Worm (Caenorhabditis elegans) whole organism, L3 larva: ENCODE results near the gene ugt-53.

Experiments
- R02D3.7 ChIP-seq: fragments of 150-350 bp; optimal IDR thresholded peaks from 2 replicates; lab custom pipeline; 2014; ENCODE audit warnings: missing biosample characterization, missing genetic modification characterization
- aly-2 ChIP-seq: fragments of 150-350 bp; optimal IDR thresholded peaks from 2 replicates; lab custom pipeline; 2014; ENCODE audit warnings: missing biosample characterization, missing genetic modification characterization
- ama-1 ChIP-seq: fragments of 150-350 bp; optimal IDR thresholded peaks from 2 replicates; lab custom pipeline; 2018
- ceh-16 ChIP-seq: sonication (generic microtip); optimal IDR thresholded peaks from 2 replicates; lab custom pipeline; 2017; ENCODE audit warnings: missing biosample characterization, missing genetic modification characterization
- ceh-28 ChIP-seq: fragments of 150-350 bp; optimal IDR thresholded peaks from 2 replicates; lab custom pipeline; 2014; ENCODE audit warnings: missing biosample characterization, missing genetic modification reagents, missing genetic modification characterization
- ceh-82 ChIP-seq: fragments of 150-350 bp; optimal IDR thresholded peaks from 2 replicates; lab custom pipeline; 2014; ENCODE audit warnings: missing biosample characterization, missing genetic modification characterization
- ceh-9 ChIP-seq: sonication (generic microtip); optimal IDR thresholded peaks from 2 replicates; lab custom pipeline; 2018; ENCODE audit warnings: missing biosample characterization, missing genetic modification characterization
- daf-12 ChIP-seq: fragments of 150-350 bp; optimal IDR thresholded peaks from 2 replicates; lab custom pipeline; 2014; ENCODE audit warnings: missing biosample characterization, missing genetic modification reagents, missing genetic modification characterization
- egl-27 ChIP-seq: sonication (generic microtip); optimal IDR thresholded peaks from 4 replicates; lab custom pipeline; 2017; ENCODE audit warnings: missing biosample characterization, missing genetic modification reagents, missing genetic modification characterization
- egl-5 ChIP-seq: fragments of 150-350 bp; optimal IDR thresholded peaks from 2 replicates; lab custom pipeline; 2017; ENCODE audit warnings: missing biosample characterization, missing genetic modification reagents, missing genetic modification characterization, inconsistent platforms
- elt-2 ChIP-seq: sonication (generic microtip); optimal IDR thresholded peaks from 2 replicates; lab custom pipeline; 2016; ENCODE audit warnings: missing genetic modification reagents, mild to moderate bottlenecking, missing genetic modification characterization, missing compliant biosample characterization
- elt-3 ChIP-seq, 3 experiments: fragments of 150-350 bp in 1 of 3; sonication (generic microtip) in 2 of 3; optimal IDR thresholded peaks; 2 replicates in 2 of 3; 4 replicates in 1 of 3; lab custom pipeline; 2014 to 2017; ENCODE audit warnings: missing biosample characterization in 3 of 3, missing genetic modification characterization in 3 of 3
- eor-1 ChIP-seq, 2 experiments: fragments of 150-350 bp; optimal IDR thresholded peaks; 2 replicates each; lab custom pipeline; 2014 to 2018; ENCODE audit warnings: missing biosample characterization in 2 of 2, missing genetic modification characterization in 2 of 2
- fkh-2 ChIP-seq: fragments of 150-350 bp; optimal IDR thresholded peaks from 2 replicates; lab custom pipeline; 2014; ENCODE audit warnings: missing biosample characterization, missing genetic modification reagents, missing genetic modification characterization
- fos-1 ChIP-seq: fragments of 150-350 bp; optimal IDR thresholded peaks from 2 replicates; lab custom pipeline; 2014; ENCODE audit warnings: missing biosample characterization, missing genetic modification characterization
- lsy-12 ChIP-seq: sonication (generic microtip); optimal IDR thresholded peaks from 2 replicates; lab custom pipeline; 2016; ENCODE audit warnings: mild to moderate bottlenecking, missing genetic modification characterization, missing compliant biosample characterization
- mdl-1 ChIP-seq: fragments of 150-350 bp; optimal IDR thresholded peaks from 2 replicates; lab custom pipeline; 2014; ENCODE audit warnings: missing biosample characterization, missing genetic modification characterization
- mml-1 ChIP-seq: fragments of 150-350 bp; sonication (generic microtip); optimal IDR thresholded peaks from 3 replicates; lab custom pipeline; 2014; ENCODE audit warnings: missing biosample characterization, missing genetic modification characterization
- nhr-11 ChIP-seq: fragments of 150-350 bp; optimal IDR thresholded peaks from 2 replicates; lab custom pipeline; 2014; ENCODE audit warnings: missing biosample characterization, missing genetic modification characterization
- nhr-12 ChIP-seq: fragments of 150-350 bp; optimal IDR thresholded peaks from 2 replicates; lab custom pipeline; 2014; ENCODE audit warnings: missing biosample characterization, missing genetic modification characterization
- nhr-23 ChIP-seq: fragments of 150-350 bp; optimal IDR thresholded peaks from 2 replicates; lab custom pipeline; 2014; ENCODE audit warnings: missing biosample characterization, missing genetic modification reagents, missing genetic modification characterization
- nhr-237 ChIP-seq: fragments of 150-350 bp; optimal IDR thresholded peaks from 2 replicates; lab custom pipeline; 2014; ENCODE audit warnings: missing biosample characterization, missing genetic modification characterization
- nhr-28 ChIP-seq: fragments of 150-350 bp; optimal IDR thresholded peaks from 2 replicates; lab custom pipeline; 2014; ENCODE audit warnings: missing biosample characterization, missing genetic modification characterization
- nhr-43 ChIP-seq: sonication (generic microtip); optimal IDR thresholded peaks from 2 replicates; lab custom pipeline; 2016; ENCODE audit warnings: mild to moderate bottlenecking, missing genetic modification characterization, missing compliant biosample characterization; ENCODE audit not compliant: poor library complexity, severe bottlenecking
- nhr-67 ChIP-seq: fragments of 150-350 bp; optimal IDR thresholded peaks from 2 replicates; lab custom pipeline; 2014; ENCODE audit warnings: missing biosample characterization, missing genetic modification characterization
- nhr-76 ChIP-seq: fragments of 150-350 bp; sonication (generic microtip); optimal IDR thresholded peaks from 5 replicates; lab custom pipeline; 2014; ENCODE audit warnings: missing biosample characterization, missing genetic modification characterization
- nhr-77 ChIP-seq: fragments of 150-350 bp; optimal IDR thresholded peaks from 2 replicates; lab custom pipeline; 2014; ENCODE audit warnings: missing biosample characterization, missing genetic modification characterization
- pha-4 ChIP-seq: fragments of 150-350 bp; optimal IDR thresholded peaks from 2 replicates; lab custom pipeline; 2014; ENCODE audit warnings: missing biosample characterization, missing genetic modification reagents, missing genetic modification characterization
- pqm-1 ChIP-seq: fragments of 150-350 bp; optimal IDR thresholded peaks from 2 replicates; lab custom pipeline; 2017; ENCODE audit warnings: missing biosample characterization, missing genetic modification characterization, inconsistent platforms
- sea-2 ChIP-seq: fragments of 150-350 bp; sonication (generic microtip); optimal IDR thresholded peaks from 4 replicates; lab custom pipeline; 2014; ENCODE audit warnings: missing biosample characterization, missing genetic modification reagents, missing genetic modification characterization
- skn-1 ChIP-seq: fragments of 150-350 bp; optimal IDR thresholded peaks from 2 replicates; lab custom pipeline; 2014; ENCODE audit warnings: missing biosample characterization, missing genetic modification characterization
- snpc-4 ChIP-seq: fragments of 150-350 bp; optimal IDR thresholded peaks from 2 replicates; lab custom pipeline; 2014; ENCODE audit warnings: missing biosample characterization, missing genetic modification characterization
- tbx-2 ChIP-seq: sonication (generic microtip); optimal IDR thresholded peaks from 2 replicates; lab custom pipeline; 2016; ENCODE audit warnings: mild to moderate bottlenecking, missing genetic modification characterization, missing compliant biosample characterization
- unc-39 ChIP-seq: sonication (generic microtip); optimal IDR thresholded peaks from 4 replicates; lab custom pipeline; 2017; ENCODE audit warnings: missing biosample characterization, missing genetic modification characterization
- ztf-11 ChIP-seq: fragments of 150-350 bp; optimal IDR thresholded peaks from 2 replicates; lab custom pipeline; 2014; ENCODE audit warnings: missing biosample characterization, missing genetic modification characterization

Gene ugt-53

DNA sequence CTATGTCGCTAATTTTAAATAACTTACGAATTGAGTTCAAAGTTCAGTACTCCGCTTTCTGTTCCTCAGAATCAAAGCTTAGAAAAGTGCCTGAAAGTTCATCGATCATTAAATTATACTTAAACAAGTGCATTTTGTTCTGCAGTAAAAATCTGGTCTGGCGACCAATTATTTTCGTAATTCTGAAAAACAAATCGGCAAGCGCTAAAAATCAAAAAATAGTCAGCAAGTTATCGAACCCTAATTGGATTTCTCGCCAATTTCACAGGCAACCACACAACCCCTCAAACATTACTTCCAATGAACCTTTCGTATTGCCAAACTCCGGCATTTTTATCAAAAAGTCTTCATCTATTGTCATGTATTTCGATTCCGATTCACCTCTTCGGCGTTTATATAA, 13.9 kb downstream of the ugt-53 start, which contains the start of gene srh-272:
TSS of gene srh-272 (plus strand) at position 301 of the 400 bp plus-strand sequence.
- TF ChIP-seq nhr-12 (tag; lab: Kevin White, UChicago) = no peak
- TF ChIP-seq unc-39 = no peak
- no peak for TF ChIP-seq egl-27
- TF ChIP-seq pha-4 (tag; lab: Kevin White, UChicago) = no peak
- TF ChIP-seq nhr-28 (tag; lab: Kevin White, UChicago) = no peak
- no peak for TF ChIP-seq fos-1 (tag; lab: Kevin White, UChicago)
- TF ChIP-seq mml-1 (tag; lab: Kevin White, UChicago) = no peak
- no peak for TF ChIP-seq nhr-11 (tag; lab: Kevin White, UChicago)
- no peak for TF ChIP-seq elt-2
- no peak for TF ChIP-seq nhr-23
- TF ChIP-seq sea-2 = no peak
- TF ChIP-seq ceh-9 (tag; lab: Kevin White, UChicago) = no peak
- TF ChIP-seq nhr-77 = no peak
- TF ChIP-seq, all 47 proteins: peak for 0

DNA sequence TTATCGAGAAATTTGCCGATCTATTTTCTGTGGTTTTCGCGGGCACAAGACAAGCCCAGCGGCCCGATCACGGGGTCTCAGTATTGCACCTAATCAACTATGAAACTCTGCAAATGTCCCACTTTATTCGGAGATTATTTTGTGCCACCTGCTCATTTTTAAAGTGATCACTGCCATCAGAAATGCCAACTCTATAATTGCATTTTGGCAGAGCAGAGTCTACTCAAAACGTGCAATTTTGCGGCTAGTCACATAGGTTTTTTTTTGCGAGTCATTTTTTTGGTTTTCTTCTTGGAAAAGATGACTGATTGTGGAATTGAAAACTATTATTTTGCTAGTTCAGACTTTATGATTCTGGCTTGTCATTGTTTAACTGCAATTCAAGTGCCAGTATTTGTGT, 15.8 kb downstream of the ugt-53 start, which contains the start of gene srh-240:
TSS of gene srh-240 (plus strand) at position 301 of the 400 bp plus-strand sequence.
- TF ChIP-seq ztf-11 = no peak
- TF ChIP-seq unc-39 = no peak
- no peak for TF ChIP-seq aly-2 (tag; lab: Kevin White, UChicago)
- no peak for TF ChIP-seq nhr-23
- TF ChIP-seq, all 47 proteins: peak for 0

DNA sequence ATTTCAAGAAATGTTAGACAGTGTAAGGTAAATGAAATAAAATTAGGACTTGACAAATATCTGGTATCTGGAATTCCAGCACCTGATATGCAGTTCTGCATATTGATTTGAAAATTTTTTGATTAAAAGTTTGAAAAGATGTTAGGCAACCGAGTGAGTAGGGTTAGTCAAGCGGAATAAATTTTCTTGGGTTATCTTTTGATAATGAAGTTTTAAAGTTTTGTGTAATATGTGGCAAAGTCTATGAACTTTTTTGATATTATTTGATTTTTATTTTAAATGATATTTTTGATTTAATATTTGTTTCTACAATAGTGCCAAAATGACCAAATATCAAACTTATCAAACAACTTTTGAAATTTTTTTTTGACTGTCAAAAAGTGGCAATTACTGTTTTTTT, 20.4 kb downstream of the ugt-53 start, which contains the start of gene srh-241:
TSS of gene srh-241 (minus strand) at position 101 of the 400 bp plus-strand sequence.
- TF ChIP-seq ceh-82 (tag; lab: Kevin White, UChicago) (no peak), egl-27 (no peak), sea-2 (no peak), tbx-2 (tag; lab: Kevin White, UChicago) (no peak), ceh-28 (no peak), elt-2 (no peak), daf-12 (tag; lab: Kevin White, UChicago) (no peak), pqm-1 (tag; lab: Kevin White, UChicago) (no peak), lsy-12 (tag; lab: Kevin White, UChicago) (no peak), fkh-2 (tag; lab: Kevin White, UChicago) (no peak), snpc-4 (tag; lab: Kevin White, UChicago) (no peak), nhr-28 (tag; lab: Kevin White, UChicago) (no peak), egl-5 (no peak), ceh-16 (no peak), R02D3.7 (tag; lab: Kevin White, UChicago) (no peak), nhr-237 (tag; lab: Kevin White, UChicago) (no peak), skn-1 (tag; lab: Kevin White, UChicago) (no peak), aly-2 (tag; lab: Kevin White, UChicago) (no peak)

DNA sequence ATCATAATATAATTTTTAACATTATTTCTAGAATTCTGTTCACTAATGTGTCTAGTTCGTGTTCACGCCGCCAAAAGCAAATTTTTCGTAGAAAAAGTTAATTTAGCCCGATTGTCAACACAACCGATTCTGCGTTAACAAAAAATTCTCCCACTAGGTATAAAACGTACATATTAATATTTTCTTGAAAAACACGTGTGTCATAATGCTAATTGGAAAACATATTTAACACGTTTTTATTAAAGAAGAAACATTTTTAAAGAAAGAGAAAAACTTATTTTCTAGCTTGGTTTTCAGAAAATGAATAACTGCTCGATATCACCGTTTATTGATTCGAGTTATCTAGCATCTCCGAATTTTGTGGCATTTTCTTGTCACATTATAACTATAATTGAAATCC, 21.0 kb downstream of the ugt-53 start, which contains the start of gene srh-243:
TSS of gene srh-243 (plus strand) at position 301 of the 400 bp plus-strand sequence.
- TF ChIP-seq skn-1 (tag; lab: Kevin White, UChicago) (no peak), eor-1 (tag; optimal IDR thresholded peaks at IDR 0.05; lab: Kevin White, UChicago) (no peak), ama-1 (lab: Kevin White, UChicago) (no peak), nhr-76 (tag; lab: Kevin White, UChicago) (no peak), sea-2 (no peak), mdl-1 (tag; lab: Kevin White, UChicago) (no peak), nhr-43 (tag; lab: Kevin White, UChicago) (no peak), nhr-67 (tag; lab: Kevin White, UChicago) (no peak), pqm-1 (tag; lab: Kevin White, UChicago) (no peak), nhr-237 (tag; lab: Kevin White, UChicago) (no peak), daf-12 (tag; lab: Kevin White, UChicago) (no peak), ceh-16 (no peak), ceh-9 (tag; lab: Kevin White, UChicago) (no peak), elt-3 (tag; optimal IDR thresholded peaks at IDR 0.05; lab: Kevin White, UChicago) (no peak), nhr-11 (tag; lab: Kevin White, UChicago) (no peak), nhr-12 (tag; lab: Kevin White, UChicago) (no peak), pha-4 (tag; lab: Kevin White, UChicago) (no peak)
